Fruit fly (Drosophila melanogaster) whole organism, embryonic: ENCODE measurements around the gene Trm7-34.

ENCODE experiments used
- Bgb ChIP-seq: fragments of 200-800 bp; sonication (Bioruptor generic); IDR thresholded peaks from 2 replicates; pipeline ENCODE4 v1.3.6; 2022; ENCODE audit warnings: missing biosample characterization, missing genetic modification characterization; ENCODE audit not compliant: partially characterized antibody
- CG10543 ChIP-seq: fragments of 200-800 bp; sonication (Bioruptor generic); optimal IDR thresholded peaks from 3 replicates; lab custom pipeline; 2017; ENCODE audit warnings: missing biosample characterization, mild to moderate bottlenecking, missing genetic modification characterization, moderate library complexity
- CG11247 ChIP-seq: fragments of 200-800 bp; sonication (Bioruptor generic); IDR thresholded peaks from 2 replicates; pipeline ENCODE4 v1.3.6; 2022; ENCODE audit warnings: missing biosample characterization, missing genetic modification characterization
- CG11695 ChIP-seq: fragments of 200-800 bp; sonication (Bioruptor generic); IDR thresholded peaks from 3 replicates; pipeline ENCODE4 v1.3.6; 2022; ENCODE audit warnings: missing biosample characterization, missing genetic modification characterization
- CG17829 ChIP-seq: fragments of 200-800 bp; optimal IDR thresholded peaks from 2 replicates; lab custom pipeline; 2019; ENCODE audit warnings: missing biosample characterization, mild to moderate bottlenecking, missing genetic modification characterization, moderate library complexity
- CG18476 ChIP-seq: fragments of 200-800 bp; sonication (Bioruptor generic); optimal IDR thresholded peaks from 2 replicates; lab custom pipeline; 2016; ENCODE audit warnings: missing biosample characterization, mild to moderate bottlenecking, missing genetic modification characterization
- CG18764 ChIP-seq: fragments of 200-800 bp; sonication (Bioruptor generic); optimal IDR thresholded peaks from 3 replicates; lab custom pipeline; 2016; ENCODE audit warnings: missing biosample characterization, missing genetic modification characterization
- CG2199 ChIP-seq: fragments of 200-800 bp; sonication (Bioruptor generic); IDR thresholded peaks from 3 replicates; pipeline ENCODE4 v1.3.6; 2022; ENCODE audit warnings: missing biosample characterization, missing genetic modification characterization
- CG2712 ChIP-seq: fragments of 200-800 bp; optimal IDR thresholded peaks from 3 replicates; lab custom pipeline; 2019; ENCODE audit warnings: missing biosample characterization, mild to moderate bottlenecking, missing genetic modification characterization, moderate library complexity
- CG3065 ChIP-seq: fragments of 200-800 bp; sonication (Bioruptor generic); optimal IDR thresholded peaks from 2 replicates; lab custom pipeline; 2016; ENCODE audit warnings: missing biosample characterization, missing genetic modification characterization
- CG3281 ChIP-seq: fragments of 200-800 bp; sonication (Bioruptor generic); optimal IDR thresholded peaks from 3 replicates; lab custom pipeline; 2017; ENCODE audit warnings: missing biosample characterization, mild to moderate bottlenecking, missing genetic modification characterization
- CG34376 ChIP-seq: fragments of 200-800 bp; sonication (Bioruptor generic); optimal IDR thresholded peaks from 2 replicates; lab custom pipeline; 2018; ENCODE audit warnings: missing biosample characterization, mild to moderate bottlenecking, missing genetic modification characterization
- CG4424 ChIP-seq: fragments of 200-800 bp; sonication (Bioruptor generic); optimal IDR thresholded peaks from 3 replicates; lab custom pipeline; 2016; ENCODE audit warnings: missing biosample characterization, missing genetic modification characterization
- CG8478 ChIP-seq: fragments of >200 bp; optimal IDR thresholded peaks from 2 replicates; lab custom pipeline; 2018
- CG8944 ChIP-seq: fragments of 200-800 bp; sonication (Bioruptor generic); optimal IDR thresholded peaks from 3 replicates; lab custom pipeline; 2016; ENCODE audit warnings: missing biosample characterization, missing genetic modification characterization
- Camta ChIP-seq: fragments of 200-800 bp; sonication (Bioruptor generic); optimal IDR thresholded peaks from 2 replicates; lab custom pipeline; 2016; ENCODE audit warnings: missing biosample characterization, missing genetic modification characterization
- D ChIP-seq, 2 experiments: fragments of 200-800 bp in 1 of 2; fragments of >200 bp in 1 of 2; sonication (Bioruptor generic) in 1 of 2; optimal IDR thresholded peaks; 2 replicates in 1 of 2; 3 replicates in 1 of 2; lab custom pipeline; 2017; ENCODE audit warnings: mild to moderate bottlenecking in 1 of 2, missing biosample characterization in 1 of 2, missing genetic modification characterization in 1 of 2, missing genetic modification reagents in 1 of 2
- Dip3 ChIP-seq: fragments of 200-800 bp; sonication (Bioruptor generic); optimal IDR thresholded peaks from 3 replicates; lab custom pipeline; 2016; ENCODE audit warnings: missing biosample characterization, missing genetic modification characterization
- Gsc ChIP-seq: fragments of 200-800 bp; sonication (Bioruptor generic); IDR thresholded peaks from 2 replicates; pipeline ENCODE4 v1.3.6; 2022; ENCODE audit warnings: missing biosample characterization, missing genetic modification characterization
- H2.0 ChIP-seq: fragments of 200-800 bp; sonication (Bioruptor generic); IDR thresholded peaks from 2 replicates; pipeline ENCODE4 v1.3.6; 2022; ENCODE audit warnings: missing biosample characterization, missing genetic modification characterization
- Hand ChIP-seq: fragments of 200-800 bp; sonication (Bioruptor generic); optimal IDR thresholded peaks from 2 replicates; lab custom pipeline; 2017; ENCODE audit warnings: mild to moderate bottlenecking, missing biosample characterization, missing genetic modification reagents, missing genetic modification characterization
- Hmr ChIP-seq: fragments of 200-800 bp; sonication (Bioruptor generic); optimal IDR thresholded peaks from 3 replicates; lab custom pipeline; 2017; ENCODE audit warnings: mild to moderate bottlenecking, missing biosample characterization, missing genetic modification reagents, missing genetic modification characterization
- Hsf ChIP-seq: fragments of 200-800 bp; sonication (Bioruptor generic); optimal IDR thresholded peaks from 3 replicates; lab custom pipeline; 2016; ENCODE audit warnings: missing biosample characterization, missing genetic modification characterization
- MTF-1 ChIP-seq: fragments of 200-800 bp; sonication (Bioruptor generic); optimal IDR thresholded peaks from 2 replicates; lab custom pipeline; 2018; ENCODE audit warnings: missing biosample characterization, mild to moderate bottlenecking, missing genetic modification characterization, borderline replicate concordance
- Med ChIP-seq: fragments of 200-800 bp; sonication (Bioruptor generic); peaks from one replicate; lab custom pipeline; 2016; ENCODE audit warnings: missing biosample characterization, missing genetic modification characterization, mild to moderate bottlenecking, inconsistent platforms, moderate library complexity
- Mes4 ChIP-seq: fragments of 200-800 bp; sonication (Bioruptor generic); optimal IDR thresholded peaks from 2 replicates; lab custom pipeline; 2016; ENCODE audit warnings: missing biosample characterization, missing genetic modification characterization
- Sox100B ChIP-seq: fragments of 200-800 bp; sonication (Bioruptor generic); optimal IDR thresholded peaks from 3 replicates; lab custom pipeline; 2018; ENCODE audit warnings: missing biosample characterization, mild to moderate bottlenecking, missing genetic modification characterization
- Xbp1 ChIP-seq: fragments of 200-800 bp; sonication (Bioruptor generic); optimal IDR thresholded peaks from 3 replicates; lab custom pipeline; 2016; ENCODE audit warnings: missing biosample characterization, mild to moderate bottlenecking, missing genetic modification characterization
- ap ChIP-seq: fragments of 200-800 bp; sonication (Bioruptor generic); IDR thresholded peaks from 2 replicates; pipeline ENCODE4 v1.3.6; 2022; ENCODE audit warnings: missing biosample characterization, missing genetic modification characterization
- ash1 ChIP-seq: fragments of 200-800 bp; sonication (Bioruptor generic); optimal IDR thresholded peaks from 2 replicates; lab custom pipeline; 2018; ENCODE audit warnings: missing biosample characterization, mild to moderate bottlenecking, missing genetic modification characterization
- bcd ChIP-seq: fragments of 200-800 bp; sonication (Bioruptor generic); optimal IDR thresholded peaks from 2 replicates; lab custom pipeline; 2017; ENCODE audit warnings: missing biosample characterization, mild to moderate bottlenecking, missing genetic modification characterization
- bowl ChIP-seq: fragments of 200-800 bp; sonication (Bioruptor generic); IDR thresholded peaks from 2 replicates; pipeline ENCODE4 v1.3.6; 2022; ENCODE audit warnings: missing biosample characterization, missing genetic modification characterization
- crp ChIP-seq, 2 experiments: fragments of 200-800 bp; sonication (Bioruptor generic); optimal IDR thresholded peaks; 2 replicates in 1 of 2; 3 replicates in 1 of 2; lab custom pipeline; 2017; ENCODE audit warnings: missing biosample characterization in 2 of 2, missing genetic modification characterization in 2 of 2, mild to moderate bottlenecking in 1 of 2, moderate library complexity in 1 of 2
- dpn ChIP-seq, 2 experiments: fragments of 200-800 bp; sonication (Bioruptor generic); optimal IDR thresholded peaks; 3 replicates each; lab custom pipeline; 2016; ENCODE audit warnings: missing biosample characterization in 2 of 2, missing genetic modification characterization in 2 of 2
- emc ChIP-seq: fragments of 200-800 bp; sonication (Bioruptor generic); optimal IDR thresholded peaks from 2 replicates; lab custom pipeline; 2016; ENCODE audit warnings: missing biosample characterization, missing genetic modification characterization
- esg ChIP-seq: fragments of 200-800 bp; sonication (Bioruptor generic); conservative IDR thresholded peaks from 2 replicates; pipeline ENCODE4 v1.3.6; 2022; ENCODE audit warnings: missing biosample characterization, missing genetic modification characterization
- fd102C ChIP-seq: fragments of 200-800 bp; sonication (Bioruptor generic); optimal IDR thresholded peaks from 2 replicates; lab custom pipeline; 2018; ENCODE audit warnings: missing biosample characterization, mild to moderate bottlenecking, missing genetic modification characterization, moderate library complexity
- gce ChIP-seq: fragments of 200-800 bp; sonication (Bioruptor generic); IDR thresholded peaks from 3 replicates; pipeline ENCODE4 v1.3.6; 2022; ENCODE audit warnings: missing biosample characterization, missing genetic modification characterization
- grn ChIP-seq: fragments of 200-800 bp; sonication (Bioruptor generic); optimal IDR thresholded peaks from 3 replicates; lab custom pipeline; 2017; ENCODE audit warnings: missing biosample characterization, missing genetic modification characterization
- knrl ChIP-seq: fragments of 200-800 bp; sonication (Bioruptor generic); IDR thresholded peaks from 3 replicates; pipeline ENCODE4 v1.3.6; 2022; ENCODE audit warnings: missing biosample characterization, missing genetic modification characterization; ENCODE audit not compliant: partially characterized antibody
- pan ChIP-seq, 4 experiments: fragments of >200 bp in 3 of 4; fragments of 200-800 bp in 1 of 4; sonication (Bioruptor generic) in 1 of 4; optimal IDR thresholded peaks in 3 of 4; IDR thresholded peaks in 1 of 4; 2 replicates each; pipeline versions ENCODE4 v1.3.6 to Lab custom; 2017 to 2022; ENCODE audit warnings: missing biosample characterization in 2 of 4, missing genetic modification characterization in 2 of 4, mixed read lengths in 1 of 4
- salm ChIP-seq: fragments of 200-800 bp; sonication (Bioruptor generic); optimal IDR thresholded peaks from 2 replicates; lab custom pipeline; 2018; ENCODE audit warnings: missing biosample characterization, mild to moderate bottlenecking, missing genetic modification characterization
- sug ChIP-seq: fragments of 200-800 bp; optimal IDR thresholded peaks from 2 replicates; lab custom pipeline; 2019; ENCODE audit warnings: missing biosample characterization, mild to moderate bottlenecking, missing genetic modification characterization, moderate library complexity
- tin ChIP-seq: fragments of 200-800 bp; sonication (Bioruptor generic); optimal IDR thresholded peaks from 3 replicates; lab custom pipeline; 2016; ENCODE audit warnings: missing biosample characterization, missing genetic modification characterization
- twi ChIP-seq: fragments of 200-800 bp; optimal IDR thresholded peaks from 2 replicates; lab custom pipeline; 2019; ENCODE audit warnings: missing biosample characterization, mild to moderate bottlenecking, missing genetic modification characterization, moderate library complexity
- unpg ChIP-seq: fragments of 200-800 bp; sonication (Bioruptor generic); optimal IDR thresholded peaks from 3 replicates; lab custom pipeline; 2018; ENCODE audit warnings: missing biosample characterization, mild to moderate bottlenecking, missing genetic modification characterization, moderate library complexity
- wor ChIP-seq: fragments of 200-800 bp; sonication (Bioruptor generic); IDR thresholded peaks from 2 replicates; pipeline ENCODE4 v1.3.6; 2022; ENCODE audit warnings: missing biosample characterization, missing genetic modification characterization
- zen ChIP-seq: fragments of 200-800 bp; sonication (Bioruptor generic); optimal IDR thresholded peaks from 3 replicates; lab custom pipeline; 2018; ENCODE audit warnings: missing biosample characterization, mild to moderate bottlenecking, missing genetic modification characterization, moderate library complexity

Trm7-34 gene

dm6 chr3R:21111964-21112740 is 21.5 kb downstream of the Trm7-34 start (continued):
- no peak for TF ChIP-seq CG8944
- TF ChIP-seq CG3065: no peak
- TF ChIP-seq Gsc (GFP tag; lab: Robert Waterston, UW): no peak
- TF ChIP-seq Med (GFP tag; lab: Kevin White, UChicago): peak; percentile 75
- TF ChIP-seq ash1 (GFP tag; lab: Kevin White, UChicago): no peak
- peak; percentile 14 for TF ChIP-seq sug (tag; lab: Kevin White, UChicago)
- peak; percentile 52 for TF ChIP-seq CG34376 (GFP tag; lab: Kevin White, UChicago)
- no peak for TF ChIP-seq emc (GFP tag; lab: Kevin White, UChicago)
- TF ChIP-seq gce (GFP tag; lab: Robert Waterston, UW): 0 out of 3 replicates have a peak, but pooled peaks have one; percentile 42
- TF ChIP-seq Camta (GFP tag; lab: Kevin White, UChicago): no peak
- no peak for TF ChIP-seq CG18476
- peak; percentile 24 for TF ChIP-seq unpg (GFP tag; lab: Kevin White, UChicago)
- TF ChIP-seq grn (GFP tag; lab: Kevin White, UChicago): no peak
- TF ChIP-seq H2.0 (GFP tag; lab: Robert Waterston, UW): 0 out of 2 replicates have a peak, but pooled peaks have one; percentile 14
- no peak for TF ChIP-seq zen (tag; lab: Kevin White, UChicago)
- TF ChIP-seq Bgb (GFP tag; lab: Robert Waterston, UW): no peak
- no peak for TF ChIP-seq wor (GFP tag; lab: Robert Waterston, UW)
- peak; percentile 26 for TF ChIP-seq CG3281 (GFP tag; lab: Kevin White, UChicago)
- peak in 1 of 2 experiments; percentile 25 for TF ChIP-seq dpn (GFP tag; optimal IDR thresholded peaks at IDR 0.05; lab: Kevin White, UChicago)
- no peak for TF ChIP-seq fd102C (GFP tag; lab: Kevin White, UChicago)
- peak; percentile 19 for TF ChIP-seq CG17829
- peak; percentile 10; the same call in 1 of the 3 replicates for TF ChIP-seq CG2199 (GFP tag; lab: Robert Waterston, UW)
- TF ChIP-seq MTF-1 (GFP tag; lab: Kevin White, UChicago): no peak
- peak; percentile 20 for TF ChIP-seq Hsf (GFP tag; lab: Kevin White, UChicago)
- TF ChIP-seq CG2712 (tag; lab: Kevin White, UChicago): peak; percentile 24
- TF ChIP-seq Sox100B (GFP tag; lab: Kevin White, UChicago): peak; percentile 25
- peak; percentile 39 for TF ChIP-seq CG4424 (GFP tag; lab: Kevin White, UChicago)
- TF ChIP-seq D (optimal IDR thresholded peaks at IDR 0.05; lab: Kevin White, UChicago): no peak
- TF ChIP-seq D (GFP tag; optimal IDR thresholded peaks at IDR 0.05; lab: Kevin White, UChicago): peak; percentile 5
- peak; percentile 58 for TF ChIP-seq Hmr
- no peak for TF ChIP-seq Xbp1 (GFP tag; lab: Kevin White, UChicago)
- no peak for TF ChIP-seq twi
- TF ChIP-seq tin (GFP tag; lab: Kevin White, UChicago): peak; percentile 22
- TF ChIP-seq CG18764 (GFP tag; lab: Kevin White, UChicago): no peak
- TF ChIP-seq salm (tag; lab: Kevin White, UChicago): peak; percentile 38
- peak; percentile 19 for TF ChIP-seq bcd
- no peak for TF ChIP-seq knrl (GFP tag; lab: Robert Waterston, UW)
- TF ChIP-seq ap (GFP tag; lab: Robert Waterston, UW): 0 out of 2 replicates have a peak, but pooled peaks have one; percentile 22
- TF ChIP-seq esg (GFP tag; lab: Robert Waterston, UW): 0 out of 2 replicates have a peak, but pooled peaks have one; percentile 5
- no peak for TF ChIP-seq Hand (GFP tag; lab: Kevin White, UChicago)
- TF ChIP-seq bowl (GFP tag; lab: Robert Waterston, UW): peak; percentile 51; the same call in 1 of the 2 replicates
- TF ChIP-seq crp (GFP tag; optimal IDR thresholded peaks at IDR 0.05; lab: Kevin White, UChicago): no peak
- no peak for TF ChIP-seq Mes4 (GFP tag; lab: Kevin White, UChicago)
- peak; percentile 29; the same call in 1 of the 3 replicates for TF ChIP-seq CG11695 (GFP tag; lab: Robert Waterston, UW)
- no peak for TF ChIP-seq CG10543 (GFP tag; lab: Kevin White, UChicago)
- TF ChIP-seq CG8478 (lab: Kevin White, UChicago): no peak
- TF ChIP-seq pan (optimal IDR thresholded peaks at IDR 0.05; lab: Kevin White, UChicago): no peak
- no peak for TF ChIP-seq pan (GFP tag; optimal IDR thresholded peaks at IDR 0.05 in 1 of 2, IDR thresholded peaks at IDR 0.05 in 1 of 2)
- no peak for TF ChIP-seq CG11247
- peak; percentile 17 for TF ChIP-seq Dip3 (GFP tag; lab: Kevin White, UChicago)
